Fruit fly (Drosophila melanogaster): Measurements from ENCODE around the gene Mcm2.

Mcm2 gene

dm6 chr3R:8308515-8308959 is 43.8 kb downstream of the Mcm2 start, which contains the start of gene tex (continued):
- no peak for TF ChIP-seq CG43689 (GFP tag; IDR thresholded peaks at IDR 0.05)
- TF ChIP-seq CG5180 (GFP tag; optimal IDR thresholded peaks at IDR 0.05), result no peak
- no peak for TF ChIP-seq gsb (GFP tag; IDR thresholded peaks at IDR 0.05)
- TF ChIP-seq vvl (GFP tag; IDR thresholded peaks at IDR 0.05), result peak; percentile 68
- TF ChIP-seq twi (tag; optimal IDR thresholded peaks at IDR 0.05), result no peak
- no peak for TF ChIP-seq mld (GFP tag; IDR thresholded peaks at IDR 0.05; ENCODE audit: partially characterized antibody)
- no peak for TF ChIP-seq CG10654 (GFP tag; optimal IDR thresholded peaks at IDR 0.05)
- TF ChIP-seq dimm (GFP tag; IDR thresholded peaks at IDR 0.05), result no peak
- TF ChIP-seq abd-A (tag; optimal IDR thresholded peaks at IDR 0.05), result no peak
- TF ChIP-seq Mad (GFP tag; optimal IDR thresholded peaks at IDR 0.05), result no peak
- no peak for TF ChIP-seq H2.0 (GFP tag; IDR thresholded peaks at IDR 0.05)
- no peak for TF ChIP-seq al (GFP tag; IDR thresholded peaks at IDR 0.05)
- peak; percentile 7 for TF ChIP-seq CoRest (tag; optimal IDR thresholded peaks at IDR 0.05)
- no peak for TF ChIP-seq lov (optimal IDR thresholded peaks at IDR 0.05)
- TF ChIP-seq lov (GFP tag; IDR thresholded peaks at IDR 0.05), result no peak
- no peak for TF ChIP-seq CG14965 (GFP tag; optimal IDR thresholded peaks at IDR 0.05; ENCODE audit: borderline replicate concordance)
- no peak for TF ChIP-seq CG18764 (GFP tag; optimal IDR thresholded peaks at IDR 0.05)
- TF ChIP-seq CG42726 (GFP tag; IDR thresholded peaks at IDR 0.05; ENCODE audit: partially characterized antibody), result no peak
- no peak for TF ChIP-seq az2 (GFP tag; optimal IDR thresholded peaks at IDR 0.05)
- no peak for TF ChIP-seq CG12744 (GFP tag; optimal IDR thresholded peaks at IDR 0.05)
- peak; percentile 59 for TF ChIP-seq CG8924 (tag; optimal IDR thresholded peaks at IDR 0.05)
- TF ChIP-seq dmrt99B (tag; optimal IDR thresholded peaks at IDR 0.05), result no peak
- no peak for TF ChIP-seq Vsx1 (GFP tag; optimal IDR thresholded peaks at IDR 0.05)
- no peak for TF ChIP-seq Hsf (GFP tag; optimal IDR thresholded peaks at IDR 0.05)
- no peak for TF ChIP-seq CG17568 (GFP tag; optimal IDR thresholded peaks at IDR 0.05)
- no peak for TF ChIP-seq Bgb (GFP tag; IDR thresholded peaks at IDR 0.05; ENCODE audit: partially characterized antibody)
- no peak for TF ChIP-seq pros (GFP tag; optimal IDR thresholded peaks at IDR 0.05)
- peak; percentile 36 for TF ChIP-seq bab2 (GFP tag; optimal IDR thresholded peaks at IDR 0.05)
- peak; percentile 12 for TF ChIP-seq MESR4 (GFP tag; optimal IDR thresholded peaks at IDR 0.05)
- TF ChIP-seq pho (GFP tag; optimal IDR thresholded peaks at IDR 0.05), result no peak
- TF ChIP-seq CG11696 (GFP tag; IDR thresholded peaks at IDR 0.05), result no peak
- no peak for TF ChIP-seq pan (optimal IDR thresholded peaks at IDR 0.05)
- no peak for TF ChIP-seq pan (GFP tag; optimal IDR thresholded peaks at IDR 0.05 in 1 of 2, IDR thresholded peaks at IDR 0.05 in 1 of 2)
- no peak for TF ChIP-seq yki (optimal IDR thresholded peaks at IDR 0.05)
- no peak for TF ChIP-seq CG15269 (tag; optimal IDR thresholded peaks at IDR 0.05)
- no peak for TF ChIP-seq ems (GFP tag; optimal IDR thresholded peaks at IDR 0.05)
- peak; percentile 17 for TF ChIP-seq bcd (GFP tag; optimal IDR thresholded peaks at IDR 0.05)
- no peak for TF ChIP-seq Ets65A (GFP tag)
- peak; percentile 14 for TF ChIP-seq CG17912 (GFP tag; optimal IDR thresholded peaks at IDR 0.05)
- peak; percentile 18 for TF ChIP-seq Fer3 (tag; optimal IDR thresholded peaks at IDR 0.05)
- TF ChIP-seq CG10543 (GFP tag; optimal IDR thresholded peaks at IDR 0.05), result no peak
- no peak for TF ChIP-seq zf30C (GFP tag; optimal IDR thresholded peaks at IDR 0.05)
- peak; percentile 79 for TF ChIP-seq trem (tag; optimal IDR thresholded peaks at IDR 0.05)
- TF ChIP-seq exex (tag; optimal IDR thresholded peaks at IDR 0.05), result no peak
- no peak for TF ChIP-seq caup (GFP tag; optimal IDR thresholded peaks at IDR 0.05; ENCODE audit: severe bottlenecking)
- TF ChIP-seq BEAF-32 (GFP tag; optimal IDR thresholded peaks at IDR 0.05), result peak; percentile 60
- TF ChIP-seq peb (GFP tag; IDR thresholded peaks at IDR 0.05), result no peak
- no peak for TF ChIP-seq CG4328 (GFP tag; optimal IDR thresholded peaks at IDR 0.05)
- peak; percentile 12 for TF ChIP-seq Nf-YB (GFP tag; optimal IDR thresholded peaks at IDR 0.05)
- no peak for TF ChIP-seq crp (GFP tag; optimal IDR thresholded peaks at IDR 0.05)
- TF ChIP-seq CG10321 (GFP tag; IDR thresholded peaks at IDR 0.05), result no peak
- TF ChIP-seq Usf (GFP tag; optimal IDR thresholded peaks at IDR 0.05), result no peak

Data from whole organism, embryonic.